Worm (Caenorhabditis elegans) whole organism, late embryonic: Measurements from ENCODE around the gene mrps-18A.

Source experiments
- C08G9.2 ChIP-seq: sonication (generic microtip); optimal IDR thresholded peaks from 2 replicates; lab custom pipeline; 2016; ENCODE audit warnings: mild to moderate bottlenecking, missing genetic modification characterization, moderate library complexity, missing compliant biosample characterization
- K09A11.1 ChIP-seq: sonication (generic microtip); optimal IDR thresholded peaks from 2 replicates; lab custom pipeline; 2017; ENCODE audit warnings: antibody characterized with exemption, mild to moderate bottlenecking, missing genetic modification characterization, missing compliant biosample characterization; ENCODE audit not compliant: insufficient read depth
- T23F11.4 ChIP-seq: fragments of 200-800 bp; sonication (Bioruptor generic); optimal IDR thresholded peaks from 2 replicates; lab custom pipeline; 2018; ENCODE audit warnings: mild to moderate bottlenecking, missing genetic modification characterization, missing compliant biosample characterization
- Y22D7AL.16 ChIP-seq: sonication (generic microtip); optimal IDR thresholded peaks from 2 replicates; lab custom pipeline; 2016; ENCODE audit warnings: missing genetic modification characterization, missing compliant biosample characterization
- ceh-14 ChIP-seq: sonication (generic microtip); optimal IDR thresholded peaks from 2 replicates; lab custom pipeline; 2016; ENCODE audit warnings: missing genotype, missing genetic modification characterization, missing compliant biosample characterization
- ceh-34 ChIP-seq: sonication (generic microtip); optimal IDR thresholded peaks from 2 replicates; lab custom pipeline; 2016; ENCODE audit warnings: mild to moderate bottlenecking, missing genetic modification characterization, missing compliant biosample characterization
- ceh-48 ChIP-seq: sonication (generic microtip); optimal IDR thresholded peaks from 2 replicates; lab custom pipeline; 2016; ENCODE audit warnings: missing genetic modification characterization, inconsistent platforms, missing compliant biosample characterization
- che-1 ChIP-seq: sonication (generic microtip); optimal IDR thresholded peaks from 2 replicates; lab custom pipeline; 2016; ENCODE audit warnings: mild to moderate bottlenecking, missing genetic modification characterization, missing compliant biosample characterization
- dmd-4 ChIP-seq: sonication (generic microtip); optimal IDR thresholded peaks from 2 replicates; lab custom pipeline; 2016; ENCODE audit warnings: borderline replicate concordance, missing genetic modification characterization, missing compliant biosample characterization
- eyg-1 ChIP-seq: sonication (generic microtip); optimal IDR thresholded peaks from 2 replicates; lab custom pipeline; 2016; ENCODE audit warnings: missing genotype, missing genetic modification characterization, missing compliant biosample characterization
- fkh-6 ChIP-seq: sonication (generic microtip); optimal IDR thresholded peaks from 2 replicates; lab custom pipeline; 2016; ENCODE audit warnings: missing genetic modification characterization, missing compliant biosample characterization
- gmeb-2 ChIP-seq: sonication (generic microtip); optimal IDR thresholded peaks from 2 replicates; lab custom pipeline; 2016; ENCODE audit warnings: missing genetic modification characterization, inconsistent platforms, missing compliant biosample characterization
- hlh-13 ChIP-seq: fragments of 200-800 bp; sonication (Bioruptor generic); optimal IDR thresholded peaks from 2 replicates; lab custom pipeline; 2018; ENCODE audit warnings: mild to moderate bottlenecking, missing genetic modification characterization, missing compliant biosample characterization
- hlh-30 ChIP-seq: sonication (generic microtip); optimal IDR thresholded peaks from 2 replicates; lab custom pipeline; 2017; ENCODE audit warnings: antibody characterized with exemption, missing genetic modification characterization, missing compliant biosample characterization; ENCODE audit not compliant: insufficient read depth
- hlh-8 ChIP-seq: sonication (generic microtip); optimal IDR thresholded peaks from 2 replicates; lab custom pipeline; 2016; ENCODE audit warnings: missing genotype, missing genetic modification characterization, missing compliant biosample characterization
- lim-6 ChIP-seq: sonication (generic microtip); optimal IDR thresholded peaks from 2 replicates; lab custom pipeline; 2016; ENCODE audit warnings: missing genetic modification characterization, missing compliant biosample characterization
- nhr-11 ChIP-seq: fragments of 150-350 bp; optimal IDR thresholded peaks from 2 replicates; lab custom pipeline; 2014; ENCODE audit warnings: missing biosample characterization, missing genetic modification characterization
- pat-9 ChIP-seq: fragments of 200-800 bp; sonication (Bioruptor generic); optimal IDR thresholded peaks from 2 replicates; lab custom pipeline; 2018; ENCODE audit warnings: mild to moderate bottlenecking, missing genetic modification characterization, moderate library complexity, missing compliant biosample characterization
- pha-2 ChIP-seq: sonication (generic microtip); optimal IDR thresholded peaks from 2 replicates; lab custom pipeline; 2017; ENCODE audit warnings: mild to moderate bottlenecking, missing genetic modification characterization, missing compliant biosample characterization
- pha-4 ChIP-seq: fragments of 150-350 bp; optimal IDR thresholded peaks from 2 replicates; lab custom pipeline; 2018; ENCODE audit warnings: missing biosample characterization, missing genetic modification reagents, missing genetic modification characterization
- sdc-2 ChIP-seq: sonication (generic microtip); optimal IDR thresholded peaks from 2 replicates; lab custom pipeline; 2016; ENCODE audit warnings: missing genotype, missing genetic modification characterization, missing compliant biosample characterization
- sox-2 ChIP-seq: fragments of 200-800 bp; sonication (Bioruptor generic); IDR thresholded peaks from 2 replicates; pipeline ENCODE4 v1.3.6; 2022; ENCODE audit warnings: missing genetic modification reagents, missing genetic modification characterization, missing compliant biosample characterization
- sox-4 ChIP-seq: sonication (generic microtip); optimal IDR thresholded peaks from 2 replicates; lab custom pipeline; 2017; ENCODE audit warnings: mild to moderate bottlenecking, missing genetic modification characterization, inconsistent platforms, missing compliant biosample characterization
- unc-42 ChIP-seq: sonication (generic microtip); optimal IDR thresholded peaks from 2 replicates; lab custom pipeline; 2016; ENCODE audit warnings: missing genotype, missing genetic modification characterization, missing compliant biosample characterization
- zip-5 ChIP-seq: sonication (generic microtip); optimal IDR thresholded peaks from 2 replicates; lab custom pipeline; 2016; ENCODE audit warnings: missing genetic modification characterization, missing compliant biosample characterization
- ztf-16 ChIP-seq: sonication (generic microtip); optimal IDR thresholded peaks from 2 replicates; lab custom pipeline; 2017; ENCODE audit warnings: missing genetic modification characterization, missing compliant biosample characterization

Gene mrps-18A

ce11 chrIII:8286003-8286402 lies 45.7 kb downstream of the mrps-18A start:
- no peak for TF ChIP-seq dmd-4
- TF ChIP-seq che-1: no peak
- TF ChIP-seq unc-42 (tag; lab: Kevin White, UChicago): peak; percentile 61
- no peak for TF ChIP-seq hlh-30
- TF ChIP-seq ceh-34: no peak

ce11 chrIII:8283525-8283924 lies 48.2 kb downstream of the mrps-18A start:
- TF ChIP-seq sox-2 (GFP tag; lab: Robert Waterston, UW) (no peak), T23F11.4 (no peak), ceh-48 (tag; lab: Kevin White, UChicago) (no peak), Y22D7AL.16 (no peak), lim-6 (tag; lab: Kevin White, UChicago) (no peak)
- TF ChIP-seq, all 69 proteins: peak for 0

ce11 chrIII:8281310-8281709 lies 50.4 kb downstream of the mrps-18A start:
- TF ChIP-seq C08G9.2 (tag; lab: Kevin White, UChicago) (no peak), zip-5 (tag; lab: Kevin White, UChicago) (no peak), pha-4 (tag; lab: Kevin White, UChicago) (no peak), K09A11.1 (tag; lab: Kevin White, UChicago) (no peak), pha-2 (tag; lab: Kevin White, UChicago) (no peak), dmd-4 (no peak), eyg-1 (tag; lab: Kevin White, UChicago) (no peak), fkh-6 (no peak), nhr-11 (tag; lab: Kevin White, UChicago) (no peak), sox-4 (no peak), hlh-8 (no peak), sdc-2 (tag; lab: Kevin White, UChicago) (no peak), gmeb-2 (tag; lab: Kevin White, UChicago) (no peak), ztf-16 (tag; lab: Kevin White, UChicago) (no peak), pat-9 (tag; lab: Kevin White, UChicago) (no peak), hlh-13 (GFP tag; lab: Kevin White, UChicago) (no peak), ceh-14 (tag; lab: Kevin White, UChicago) (no peak)
- TF ChIP-seq, all 69 proteins: peak for 0
